Fruit fly (Drosophila melanogaster): ENCODE measurements around the gene CG15601.

The CG15601 gene

DNA sequence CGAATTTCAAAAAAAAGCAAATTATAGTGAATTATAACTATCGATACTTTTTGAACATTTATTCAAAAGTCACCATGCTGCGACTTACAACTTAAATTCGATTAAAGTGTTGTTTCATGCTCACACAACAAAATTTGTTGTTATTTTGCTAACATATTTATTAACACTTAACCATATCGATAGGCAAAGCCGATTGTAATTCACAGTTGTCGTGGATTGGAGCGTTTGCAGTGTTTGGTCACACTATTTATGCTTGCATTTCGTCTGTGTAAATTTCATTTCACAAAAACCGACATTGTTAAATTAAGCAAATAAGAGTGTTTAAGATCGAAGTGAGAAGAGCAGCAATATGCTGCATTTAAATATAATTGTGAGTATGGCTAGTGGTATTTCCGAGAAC lies 2.0 kb downstream of the CG15601 start, which contains the start of gene HUWE1 (continued):
- TF ChIP-seq zen2 (GFP tag; IDR thresholded peaks at IDR 0.05; ENCODE audit: partially characterized antibody) = peak; percentile 58; the same call in 2 of the 3 replicates
- TF ChIP-seq CG33557 (GFP tag; optimal IDR thresholded peaks at IDR 0.05) = peak; percentile 5
- TF ChIP-seq CG32772 (GFP tag; IDR thresholded peaks at IDR 0.05) = no peak
- no peak for TF ChIP-seq CG18764 (GFP tag; optimal IDR thresholded peaks at IDR 0.05)
- no peak for TF ChIP-seq psq (GFP tag; optimal IDR thresholded peaks at IDR 0.05)
- no peak for TF ChIP-seq Oaz (GFP tag; IDR thresholded peaks at IDR 0.05)
- TF ChIP-seq dimm (GFP tag; IDR thresholded peaks at IDR 0.05) = no peak
- TF ChIP-seq CG9727 (GFP tag; optimal IDR thresholded peaks at IDR 0.05) = no peak
- no peak for TF ChIP-seq MTF-1 (GFP tag; optimal IDR thresholded peaks at IDR 0.05; ENCODE audit: borderline replicate concordance)
- TF ChIP-seq CG13123 (GFP tag; optimal IDR thresholded peaks at IDR 0.05) = no peak
- TF ChIP-seq CG17186 (GFP tag; optimal IDR thresholded peaks at IDR 0.05) = peak; percentile 56
- TF ChIP-seq gt (GFP tag; IDR thresholded peaks at IDR 0.05) = no peak
- TF ChIP-seq CG3065 (GFP tag; optimal IDR thresholded peaks at IDR 0.05) = no peak
- no peak for TF ChIP-seq twi (tag; optimal IDR thresholded peaks at IDR 0.05)
- peak; percentile 32; the same call in 1 of the 3 replicates for TF ChIP-seq Dbx (GFP tag; IDR thresholded peaks at IDR 0.05)
- TF ChIP-seq Nf-YC (tag; optimal IDR thresholded peaks at IDR 0.05) = no peak
- peak; percentile 63 for TF ChIP-seq HmgZ (tag; optimal IDR thresholded peaks at IDR 0.05)
- TF ChIP-seq CG1529 (GFP tag; optimal IDR thresholded peaks at IDR 0.05) = no peak
- TF ChIP-seq CG17829 (tag; optimal IDR thresholded peaks at IDR 0.05) = peak; percentile 45
- TF ChIP-seq CG15514 (GFP tag; optimal IDR thresholded peaks at IDR 0.05) = peak; percentile 70
- TF ChIP-seq CG15601 (tag; optimal IDR thresholded peaks at IDR 0.05) = peak; percentile 69
- TF ChIP-seq sna (GFP tag; IDR thresholded peaks at IDR 0.05; ENCODE audit: partially characterized antibody) = peak; percentile 44
- peak; percentile 31 for TF ChIP-seq zen (tag; optimal IDR thresholded peaks at IDR 0.05)
- TF ChIP-seq zfh2 (GFP tag; optimal IDR thresholded peaks at IDR 0.05) = peak; percentile 38
- no peak for TF ChIP-seq CG10462 (GFP tag; optimal IDR thresholded peaks at IDR 0.05)
- no peak for TF ChIP-seq CG13775 (GFP tag; optimal IDR thresholded peaks at IDR 0.05)
- TF ChIP-seq Hand (GFP tag; optimal IDR thresholded peaks at IDR 0.05) = no peak
- no peak for TF ChIP-seq nau (GFP tag; optimal IDR thresholded peaks at IDR 0.05)
- peak; percentile 47 for TF ChIP-seq lilli (GFP tag; optimal IDR thresholded peaks at IDR 0.05)
- TF ChIP-seq pita (GFP tag; optimal IDR thresholded peaks at IDR 0.05) = no peak
- TF ChIP-seq Ravus (GFP tag; IDR thresholded peaks at IDR 0.05) = no peak
- peak; percentile 86 for TF ChIP-seq unc-4 (GFP tag; IDR thresholded peaks at IDR 0.05; ENCODE audit: partially characterized antibody)
- TF ChIP-seq Atf-2 (GFP tag; optimal IDR thresholded peaks at IDR 0.05) = no peak
- no peak for TF ChIP-seq Vsx1 (GFP tag; optimal IDR thresholded peaks at IDR 0.05)
- TF ChIP-seq grau (tag; optimal IDR thresholded peaks at IDR 0.05) = peak; percentile 19
- peak; percentile 83 for TF ChIP-seq Scr (GFP tag; IDR thresholded peaks at IDR 0.05; ENCODE audit: partially characterized antibody)
- TF ChIP-seq fru (optimal IDR thresholded peaks at IDR 0.05) = no peak
- peak; percentile 37 for TF ChIP-seq CG12391 (tag; optimal IDR thresholded peaks at IDR 0.05)
- no peak for TF ChIP-seq CG1792 (GFP tag; optimal IDR thresholded peaks at IDR 0.05)
- peak; percentile 88; the same call in 3 of the 4 replicates for TF ChIP-seq chinmo (GFP tag; IDR thresholded peaks at IDR 0.05; ENCODE audit: partially characterized antibody)
- TF ChIP-seq CG3995 (GFP tag; optimal IDR thresholded peaks at IDR 0.05) = peak; percentile 98
- TF ChIP-seq CG12659 (GFP tag; optimal IDR thresholded peaks at IDR 0.05) = peak; percentile 73
- no peak for TF ChIP-seq ken (GFP tag; IDR thresholded peaks at IDR 0.05)
- no peak for TF ChIP-seq da (GFP tag; optimal IDR thresholded peaks at IDR 0.05)
- TF ChIP-seq NFAT (GFP tag; IDR thresholded peaks at IDR 0.05) = no peak
- TF ChIP-seq Meics (GFP tag; optimal IDR thresholded peaks at IDR 0.05) = no peak
- TF ChIP-seq crc (GFP tag; optimal IDR thresholded peaks at IDR 0.05) = no peak
- TF ChIP-seq CG10543 (GFP tag; optimal IDR thresholded peaks at IDR 0.05) = no peak
- TF ChIP-seq D19B (GFP tag; optimal IDR thresholded peaks at IDR 0.05) = no peak
- no peak for TF ChIP-seq al (GFP tag; IDR thresholded peaks at IDR 0.05)
- peak; percentile 61; the same call in 1 of the 2 replicates for TF ChIP-seq ato (GFP tag; IDR thresholded peaks at IDR 0.05; ENCODE audit: partially characterized antibody)

Measured in whole organism, embryonic.